Fruit fly (Drosophila melanogaster): ENCODE measurements around the gene mth.

dm6 chr3L:327833-328232 lies 18.9 kb downstream of the mth start, which contains the start of the genes Atac3 and Ptpmeg:
- no peak for TF ChIP-seq Myc (optimal IDR thresholded peaks at IDR 0.05)
- TF ChIP-seq h (optimal IDR thresholded peaks at IDR 0.05) = no peak
- no peak for TF ChIP-seq ttk (optimal IDR thresholded peaks at IDR 0.05)
- no peak for TF ChIP-seq psq (optimal IDR thresholded peaks at IDR 0.05)
- no peak for TF ChIP-seq Sin3A (optimal IDR thresholded peaks at IDR 0.05)

All from Kc167 (cell line).